Fruit fly (Drosophila melanogaster): ENCODE measurements around the gene SelR.

The SelR gene

dm6 chr3R:10862773-10863445 is 5.5 kb downstream of the SelR start, which contains the start of gene CG6574 (continued):
- TF ChIP-seq ERR (GFP tag; optimal IDR thresholded peaks at IDR 0.05): no peak
- TF ChIP-seq sob (GFP tag; IDR thresholded peaks at IDR 0.05): no peak
- no peak for TF ChIP-seq jing (GFP tag; optimal IDR thresholded peaks at IDR 0.05)
- TF ChIP-seq ranshi (GFP tag; IDR thresholded peaks at IDR 0.05): no peak
- no peak for TF ChIP-seq CG12659 (GFP tag; optimal IDR thresholded peaks at IDR 0.05)
- TF ChIP-seq Bteb2 (GFP tag; optimal IDR thresholded peaks at IDR 0.05): no peak
- no peak for TF ChIP-seq CG30403 (GFP tag; optimal IDR thresholded peaks at IDR 0.05)
- no peak for TF ChIP-seq CG10654 (GFP tag; optimal IDR thresholded peaks at IDR 0.05)
- no peak for TF ChIP-seq CG18619 (GFP tag; optimal IDR thresholded peaks at IDR 0.05)
- TF ChIP-seq Asciz (GFP tag; optimal IDR thresholded peaks at IDR 0.05): no peak
- TF ChIP-seq CG9876 (GFP tag; optimal IDR thresholded peaks at IDR 0.05): no peak
- TF ChIP-seq CG1529 (GFP tag; optimal IDR thresholded peaks at IDR 0.05): no peak
- no peak for TF ChIP-seq Oaz (GFP tag; IDR thresholded peaks at IDR 0.05)
- no peak for TF ChIP-seq abd-A (tag; optimal IDR thresholded peaks at IDR 0.05)
- TF ChIP-seq grau (tag; optimal IDR thresholded peaks at IDR 0.05): no peak
- no peak for TF ChIP-seq trh (GFP tag; optimal IDR thresholded peaks at IDR 0.05)
- no peak for TF ChIP-seq CG13894 (tag; optimal IDR thresholded peaks at IDR 0.05)
- no peak for TF ChIP-seq CG15601 (tag; optimal IDR thresholded peaks at IDR 0.05)
- TF ChIP-seq MESR4 (GFP tag; optimal IDR thresholded peaks at IDR 0.05): no peak
- TF ChIP-seq CG14667 (GFP tag; IDR thresholded peaks at IDR 0.05): no peak
- no peak for TF ChIP-seq B-H1 (GFP tag; IDR thresholded peaks at IDR 0.05)
- no peak for TF ChIP-seq Trl (optimal IDR thresholded peaks at IDR 0.05)
- TF ChIP-seq Trl (GFP tag; optimal IDR thresholded peaks at IDR 0.05): no peak
- TF ChIP-seq Dp (GFP tag; optimal IDR thresholded peaks at IDR 0.05): no peak
- TF ChIP-seq ssp (GFP tag; IDR thresholded peaks at IDR 0.05): no peak
- no peak for TF ChIP-seq eve (GFP tag; optimal IDR thresholded peaks at IDR 0.05)
- no peak for TF ChIP-seq hth (optimal IDR thresholded peaks at IDR 0.05)
- TF ChIP-seq CG6254 (GFP tag; optimal IDR thresholded peaks at IDR 0.05): peak; percentile 36
- no peak for TF ChIP-seq Hr3 (GFP tag; optimal IDR thresholded peaks at IDR 0.05)
- TF ChIP-seq Meics (GFP tag; optimal IDR thresholded peaks at IDR 0.05): peak; percentile 23
- no peak for TF ChIP-seq Hand (GFP tag; optimal IDR thresholded peaks at IDR 0.05)
- no peak for TF ChIP-seq GATAe (GFP tag; conservative IDR thresholded peaks at IDR 0.05)
- TF ChIP-seq CG13123 (GFP tag; optimal IDR thresholded peaks at IDR 0.05): no peak
- TF ChIP-seq tap (tag; optimal IDR thresholded peaks at IDR 0.05): no peak
- TF ChIP-seq unpg (GFP tag; optimal IDR thresholded peaks at IDR 0.05): no peak
- TF ChIP-seq cato (GFP tag; optimal IDR thresholded peaks at IDR 0.05; ENCODE audit: borderline replicate concordance): no peak
- peak; percentile 97 for TF ChIP-seq CG10274 (GFP tag; optimal IDR thresholded peaks at IDR 0.05)
- no peak for TF ChIP-seq lmd (GFP tag; IDR thresholded peaks at IDR 0.05)
- TF ChIP-seq gro (GFP tag; optimal IDR thresholded peaks at IDR 0.05): peak; percentile 6
- TF ChIP-seq CG11085 (GFP tag; IDR thresholded peaks at IDR 0.05): no peak
- no peak for TF ChIP-seq knrl (GFP tag; IDR thresholded peaks at IDR 0.05; ENCODE audit: partially characterized antibody)
- TF ChIP-seq cas (GFP tag; IDR thresholded peaks at IDR 0.05): no peak
- TF ChIP-seq Doc3 (GFP tag; IDR thresholded peaks at IDR 0.05; ENCODE audit: partially characterized antibody): 0 out of 3 replicates have a peak, but pooled peaks have one; percentile 6
- TF ChIP-seq Dll (GFP tag; IDR thresholded peaks at IDR 0.05; ENCODE audit: partially characterized antibody): no peak
- TF ChIP-seq CG8359 (GFP tag; optimal IDR thresholded peaks at IDR 0.05; ENCODE audit: borderline replicate concordance): no peak
- TF ChIP-seq CG11723 (GFP tag; optimal IDR thresholded peaks at IDR 0.05): no peak
- TF ChIP-seq Ravus (GFP tag; IDR thresholded peaks at IDR 0.05): no peak
- TF ChIP-seq run (tag; optimal IDR thresholded peaks at IDR 0.05): no peak
- TF ChIP-seq NC2α (GFP tag; optimal IDR thresholded peaks at IDR 0.05): no peak
- no peak for TF ChIP-seq tgo (GFP tag; IDR thresholded peaks at IDR 0.05)
- no peak for TF ChIP-seq bcd (GFP tag; optimal IDR thresholded peaks at IDR 0.05)

Data from whole organism, embryonic.